Fruit fly (Drosophila melanogaster) whole organism, adult: ENCODE results near the gene CG11885.

Source experiments
- CG11617 ChIP-seq: fragments of 200-800 bp; sonication (Bioruptor generic); optimal IDR thresholded peaks from 2 replicates; lab custom pipeline; 2017; ENCODE audit warnings: mild to moderate bottlenecking, missing biosample characterization, missing genetic modification reagents, missing genetic modification characterization
- CG12768 ChIP-seq: fragments of 200-800 bp; sonication (Bioruptor generic); optimal IDR thresholded peaks from 2 replicates; lab custom pipeline; 2017; ENCODE audit warnings: missing biosample characterization, missing genetic modification characterization, mild to moderate bottlenecking, moderate library complexity, missing genetic modification reagents
- CG1620 ChIP-seq: fragments of 200-800 bp; sonication (Bioruptor generic); optimal IDR thresholded peaks from 2 replicates; lab custom pipeline; 2016; ENCODE audit warnings: missing biosample characterization, missing genetic modification characterization
- CG7101 ChIP-seq: fragments of 200-800 bp; sonication (Bioruptor generic); optimal IDR thresholded peaks from 2 replicates; lab custom pipeline; 2018; ENCODE audit warnings: missing biosample characterization, mild to moderate bottlenecking, missing genetic modification characterization, moderate library complexity
- Clk ChIP-seq: fragments of 200-800 bp; sonication (Bioruptor generic); optimal IDR thresholded peaks from 2 replicates; lab custom pipeline; 2017; ENCODE audit warnings: missing biosample characterization, missing genetic modification characterization
- Crg-1 ChIP-seq: fragments of 200-800 bp; sonication (Bioruptor generic); optimal IDR thresholded peaks from 2 replicates; lab custom pipeline; 2016; ENCODE audit warnings: missing biosample characterization, missing genetic modification characterization
- Hr96 ChIP-seq: fragments of 200-800 bp; sonication (Bioruptor generic); optimal IDR thresholded peaks from 2 replicates; lab custom pipeline; 2016; ENCODE audit warnings: missing biosample characterization, missing genetic modification characterization
- cic ChIP-seq: fragments of 200-800 bp; sonication (Bioruptor generic); optimal IDR thresholded peaks from 2 replicates; lab custom pipeline; 2017; ENCODE audit warnings: missing biosample characterization, mild to moderate bottlenecking, missing genetic modification characterization, moderate library complexity
- kay ChIP-seq: fragments of 200-800 bp; sonication (Bioruptor generic); peaks from one replicate; lab custom pipeline; 2016; ENCODE audit warnings: missing biosample characterization, missing genetic modification characterization, borderline replicate concordance
- ovo ChIP-seq: fragments of 200-800 bp; sonication (Bioruptor generic); optimal IDR thresholded peaks from 2 replicates; lab custom pipeline; 2016; ENCODE audit warnings: missing biosample characterization, missing genetic modification characterization
- pad ChIP-seq: fragments of 200-800 bp; sonication (Bioruptor generic); optimal IDR thresholded peaks from 3 replicates; lab custom pipeline; 2017; ENCODE audit warnings: missing biosample characterization, missing genetic modification characterization, mild to moderate bottlenecking, moderate library complexity, missing genetic modification reagents
- toe ChIP-seq: fragments of 200-800 bp; sonication (Bioruptor generic); optimal IDR thresholded peaks from 2 replicates; lab custom pipeline; 2016; ENCODE audit warnings: missing biosample characterization, missing genetic modification characterization

DNA sequence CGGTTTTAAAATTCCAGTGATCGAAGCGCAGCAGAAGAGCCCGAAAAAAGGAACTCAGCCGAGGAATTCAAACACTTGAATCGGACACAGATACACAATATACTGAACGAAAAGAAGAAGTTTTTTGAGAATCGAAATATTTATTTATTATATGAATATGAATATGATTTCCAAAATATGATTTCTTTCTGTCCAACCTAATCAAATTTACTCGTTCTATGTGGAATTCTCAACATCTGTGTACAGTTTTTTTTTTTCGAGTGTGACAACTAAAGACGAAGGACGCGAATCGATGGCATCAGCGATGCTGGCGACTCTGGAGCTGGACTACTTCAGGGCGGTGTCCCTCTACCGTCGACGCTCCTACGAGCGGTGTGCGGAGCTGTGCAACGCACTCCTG, 1.9 kb upstream of the CG11885 start:
- TF ChIP-seq Clk (no peak), CG12768 (GFP tag; lab: Kevin White, UChicago) (no peak), ovo (GFP tag; lab: Kevin White, UChicago) (no peak), toe (GFP tag; lab: Kevin White, UChicago) (no peak), CG11617 (GFP tag; lab: Kevin White, UChicago) (no peak), Hr96 (GFP tag; lab: Kevin White, UChicago) (no peak), cic (no peak), CG1620 (GFP tag; lab: Kevin White, UChicago) (no peak), pad (GFP tag; lab: Kevin White, UChicago) (no peak), Crg-1 (GFP tag; lab: Kevin White, UChicago) (no peak), CG7101 (tag; lab: Kevin White, UChicago) (no peak), kay (GFP tag; lab: Kevin White, UChicago) (no peak)
